Fruit fly (Drosophila melanogaster): Measurements from ENCODE around the gene CG7369.

- TF ChIP-seq rn (GFP tag; IDR thresholded peaks at IDR 0.05) (no peak), Pif1B (GFP tag; optimal IDR thresholded peaks at IDR 0.05) (no peak), fd96Ca (GFP tag; IDR thresholded peaks at IDR 0.05) (no peak), EcR (GFP tag; optimal IDR thresholded peaks at IDR 0.05) (peak; percentile 33), CG12605 (GFP tag; IDR thresholded peaks at IDR 0.05) (peak; percentile 45; the same call in 1 of the 2 replicates), CG9948 (tag; optimal IDR thresholded peaks at IDR 0.05) (no peak), CG34367 (tag; optimal IDR thresholded peaks at IDR 0.05) (no peak), CG17806 (tag; optimal IDR thresholded peaks at IDR 0.05) (no peak), Ets98B (GFP tag; IDR thresholded peaks at IDR 0.05) (no peak), D1 (tag; optimal IDR thresholded peaks at IDR 0.05) (no peak), CG32121 (GFP tag; IDR thresholded peaks at IDR 0.05) (no peak; the same call in 1 of the 2 replicates), CG8159 (tag; optimal IDR thresholded peaks at IDR 0.05) (peak; percentile 15), Pif1A (GFP tag; optimal IDR thresholded peaks at IDR 0.05) (no peak), CG8301 (tag; optimal IDR thresholded peaks at IDR 0.05) (no peak)
These were observed 31.8 kb downstream of the CG7369 start for dm6 chr3L:22773383-22773873.

All from whole organism, pupa.